Worm (Caenorhabditis elegans) whole organism, midembryonic: ENCODE results near the gene ttm-2.

Experiments
- T22C8.4 ChIP-seq: fragments of 200-800 bp; sonication (Bioruptor generic); IDR thresholded peaks from 2 replicates; pipeline ENCODE4 v1.3.6; 2022; ENCODE audit warnings: missing genetic modification characterization, missing compliant biosample characterization
- cog-1 ChIP-seq: sonication (generic microtip); optimal IDR thresholded peaks from 2 replicates; lab custom pipeline; 2016; ENCODE audit warnings: missing genetic modification characterization, missing compliant biosample characterization
- flt-1 ChIP-seq: fragments of 200-800 bp; sonication (Bioruptor generic); IDR thresholded peaks from 2 replicates; pipeline ENCODE4 v1.3.6; 2022; ENCODE audit warnings: missing genetic modification characterization, missing compliant biosample characterization
- klf-2 ChIP-seq: fragments of 200-800 bp; sonication (Bioruptor generic); conservative IDR thresholded peaks from 2 replicates; pipeline ENCODE4 v1.3.6; 2022; ENCODE audit warnings: missing genetic modification reagents, missing genetic modification characterization, missing compliant biosample characterization
- med-1 ChIP-seq: sonication (generic microtip); optimal IDR thresholded peaks from 2 replicates; lab custom pipeline; 2017; ENCODE audit warnings: missing genetic modification characterization, mild to moderate bottlenecking, missing compliant biosample characterization, antibody characterized with exemption, missing genetic modification reagents; ENCODE audit not compliant: insufficient read depth
- ref-1 ChIP-seq: fragments of 200-800 bp; sonication (Bioruptor generic); conservative IDR thresholded peaks from 2 replicates; pipeline ENCODE4 v1.3.6; 2022; ENCODE audit warnings: missing genetic modification reagents, missing genetic modification characterization, missing compliant biosample characterization
- tab-1 ChIP-seq: fragments of 200-800 bp; sonication (Bioruptor generic); IDR thresholded peaks from 2 replicates; pipeline ENCODE4 v1.3.6; 2022; ENCODE audit warnings: missing genetic modification characterization, missing compliant biosample characterization
- ztf-23 ChIP-seq: fragments of 200-800 bp; sonication (Bioruptor generic); IDR thresholded peaks from 2 replicates; pipeline ENCODE4 v1.3.6; 2022; ENCODE audit warnings: missing genetic modification reagents, missing genetic modification characterization, missing compliant biosample characterization
- ztf-29 ChIP-seq: fragments of 200-800 bp; sonication (Bioruptor generic); IDR thresholded peaks from 2 replicates; pipeline ENCODE4 v1.3.6; 2022; ENCODE audit warnings: missing genetic modification reagents, missing genetic modification characterization, missing compliant biosample characterization

ce11 chrII:4779753-4780152 is 13.6 kb upstream of the ttm-2 start:
- no peak for TF ChIP-seq T22C8.4 (GFP tag; lab: Robert Waterston, UW)
- TF ChIP-seq ztf-23 (GFP tag; lab: Robert Waterston, UW), result no peak
- TF ChIP-seq med-1, result no peak
- no peak for TF ChIP-seq ref-1
- no peak for TF ChIP-seq ztf-29 (GFP tag; lab: Robert Waterston, UW)
- TF ChIP-seq tab-1 (GFP tag; lab: Robert Waterston, UW), result no peak
- TF ChIP-seq flt-1 (GFP tag; lab: Robert Waterston, UW), result no peak
- no peak for TF ChIP-seq klf-2
- no peak for TF ChIP-seq cog-1 (tag; lab: Kevin White, UChicago)
